Fruit fly (Drosophila melanogaster): Measurements from ENCODE around the gene Obp99d.

Obp99d gene

DNA sequence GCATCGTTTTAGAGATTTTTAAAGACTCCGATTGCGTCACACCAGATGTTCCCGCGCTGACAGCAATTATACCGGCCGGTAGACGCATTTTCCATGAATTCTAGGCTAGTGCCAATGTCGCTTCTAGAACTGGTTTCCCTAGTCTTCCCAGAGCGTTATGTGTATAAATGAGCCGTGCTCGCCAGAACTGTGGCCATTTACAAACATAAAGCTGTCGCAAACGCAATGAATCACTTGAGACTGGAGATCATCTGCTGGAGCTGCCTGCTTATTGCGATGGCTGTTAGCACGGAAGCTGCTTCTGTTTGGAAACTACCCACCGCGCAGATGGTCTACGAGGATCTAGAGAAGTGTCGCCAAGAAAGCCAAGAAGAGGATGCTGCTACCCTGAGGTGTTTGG is at the start of gene Obp99d:
Obp99d (plus strand) TSS at position 192 of the 400 bp plus-strand sequence.
- TF ChIP-seq psq (optimal IDR thresholded peaks at IDR 0.05) (no peak), EcR (GFP tag; optimal IDR thresholded peaks at IDR 0.05) (no peak), usp (GFP tag; optimal IDR thresholded peaks at IDR 0.05) (no peak), pan (optimal IDR thresholded peaks at IDR 0.05) (no peak), Dll (optimal IDR thresholded peaks at IDR 0.05) (no peak), CG8478 (optimal IDR thresholded peaks at IDR 0.05) (no peak)

DNA sequence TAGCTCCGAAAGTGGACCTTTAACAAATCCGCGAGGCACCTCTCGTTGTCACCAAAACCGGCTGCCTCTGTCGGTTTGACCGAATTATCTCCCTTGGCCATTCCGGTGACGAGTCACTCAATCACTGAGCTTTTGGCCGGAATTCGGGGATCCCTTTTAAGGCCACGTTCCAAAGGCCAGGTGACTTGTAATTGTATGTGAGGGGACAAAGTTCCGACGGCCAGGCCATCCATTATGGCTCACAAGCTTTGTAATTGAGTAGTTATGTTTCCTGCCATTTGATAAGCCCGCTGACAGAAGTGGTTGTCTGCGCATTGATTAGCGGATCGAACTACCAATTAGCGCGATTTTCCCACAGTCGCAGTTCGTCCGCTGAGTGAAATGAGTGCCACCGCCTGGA is 45.5 kb upstream of the Obp99d start, which contains the start of the genes ppk20 and ppk30:
ppk20 (minus strand) TSS at position 101 of the 400 bp plus-strand sequence.
ppk30 (plus strand) TSS at position 373 of the 400 bp plus-strand sequence.
- TF ChIP-seq usp (GFP tag; optimal IDR thresholded peaks at IDR 0.05) (no peak), CG8478 (optimal IDR thresholded peaks at IDR 0.05) (no peak), EcR (GFP tag; optimal IDR thresholded peaks at IDR 0.05) (no peak), psq (optimal IDR thresholded peaks at IDR 0.05) (no peak), pan (optimal IDR thresholded peaks at IDR 0.05) (no peak), Dll (optimal IDR thresholded peaks at IDR 0.05) (no peak)

DNA sequence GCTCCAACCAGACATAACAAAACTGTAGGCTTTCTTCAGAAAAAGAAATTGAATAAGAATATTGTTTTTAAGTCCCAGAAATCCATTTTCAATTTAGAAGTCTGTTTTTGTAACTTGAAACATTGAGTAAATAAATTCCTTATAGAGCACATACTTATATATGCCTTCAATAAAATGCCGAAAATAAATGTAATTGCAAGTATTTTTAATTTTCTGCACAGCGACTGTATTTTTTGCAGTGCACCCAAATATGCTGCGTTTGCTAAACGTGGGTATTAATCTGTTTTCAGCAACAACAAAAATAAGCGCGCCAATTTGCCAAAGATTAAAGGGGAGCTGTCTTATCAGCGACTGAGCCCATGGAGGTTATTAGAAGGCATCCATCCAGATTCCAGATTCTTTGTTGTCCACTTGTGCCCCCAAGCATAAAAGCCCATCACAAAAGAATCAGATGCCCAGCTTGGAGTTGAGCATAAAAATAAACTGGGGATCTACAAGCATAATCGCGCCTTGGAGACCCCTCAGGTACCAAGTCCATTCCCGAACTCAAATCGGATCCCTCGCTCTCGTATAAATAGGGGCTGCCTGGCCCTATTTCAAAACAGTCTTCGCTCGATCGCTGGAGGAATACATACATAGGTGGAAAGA is 43.1 kb upstream of the Obp99d start, which contains the start of gene Obp99a:
Obp99a (plus strand) TSS at position 598 of the 648 bp plus-strand sequence.
- TF ChIP-seq Dll (optimal IDR thresholded peaks at IDR 0.05) (no peak), EcR (GFP tag; optimal IDR thresholded peaks at IDR 0.05) (no peak), psq (optimal IDR thresholded peaks at IDR 0.05) (no peak), usp (GFP tag; optimal IDR thresholded peaks at IDR 0.05) (no peak), CG8478 (optimal IDR thresholded peaks at IDR 0.05) (no peak), pan (optimal IDR thresholded peaks at IDR 0.05) (no peak)

DNA sequence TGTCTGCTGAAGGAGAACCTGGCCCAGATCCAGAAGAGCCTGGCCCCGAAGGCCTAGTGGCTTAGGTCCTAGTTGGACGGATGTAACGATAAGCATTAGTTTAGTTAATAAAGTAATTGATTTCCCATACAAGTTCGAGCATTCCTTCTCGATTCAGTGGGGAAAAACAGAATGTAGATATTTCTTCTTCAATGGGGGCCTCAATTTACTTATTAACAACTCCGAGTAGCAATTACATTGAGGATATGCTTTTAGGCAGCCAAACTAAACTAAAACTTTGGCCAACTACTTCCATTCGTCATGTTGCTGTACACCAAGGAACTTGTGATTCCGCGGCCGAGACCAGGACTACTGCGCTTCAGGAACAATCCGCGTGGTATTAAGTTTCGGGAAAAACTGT is 42.1 kb upstream of the Obp99d start, which contains the start of gene ppk19:
ppk19 (plus strand) TSS at position 301 of the 400 bp plus-strand sequence.
- TF ChIP-seq CG8478 (optimal IDR thresholded peaks at IDR 0.05) (no peak), Dll (optimal IDR thresholded peaks at IDR 0.05) (no peak)

DNA sequence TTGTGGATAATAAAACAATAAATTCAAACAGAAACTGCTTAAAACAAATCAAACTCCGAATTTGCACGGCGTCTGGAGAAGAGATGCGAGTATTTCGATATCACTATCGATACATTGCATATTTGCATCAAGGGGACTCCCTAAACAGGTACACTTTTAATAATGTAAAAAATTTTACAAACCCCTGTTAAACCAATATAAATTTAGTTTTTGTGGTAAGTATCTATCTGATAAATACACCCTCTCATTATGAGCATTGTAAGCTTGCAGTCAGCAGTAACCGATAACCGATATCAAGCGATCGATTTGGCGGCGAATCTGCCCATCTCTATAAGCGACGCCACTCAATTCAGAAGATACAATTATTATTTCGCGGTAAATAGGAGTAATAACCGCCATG is 39.0 kb upstream of the Obp99d start, which contains the start of the genes Bub3 and Cap-D2:
Bub3 (minus strand) TSS at position 89 of the 400 bp plus-strand sequence.
Cap-D2 (plus strand) TSS at position 319 of the 400 bp plus-strand sequence.
- TF ChIP-seq usp (GFP tag; optimal IDR thresholded peaks at IDR 0.05) (no peak), EcR (GFP tag; optimal IDR thresholded peaks at IDR 0.05) (no peak), CG8478 (optimal IDR thresholded peaks at IDR 0.05) (no peak), Dll (optimal IDR thresholded peaks at IDR 0.05) (no peak), pan (optimal IDR thresholded peaks at IDR 0.05) (no peak)

DNA sequence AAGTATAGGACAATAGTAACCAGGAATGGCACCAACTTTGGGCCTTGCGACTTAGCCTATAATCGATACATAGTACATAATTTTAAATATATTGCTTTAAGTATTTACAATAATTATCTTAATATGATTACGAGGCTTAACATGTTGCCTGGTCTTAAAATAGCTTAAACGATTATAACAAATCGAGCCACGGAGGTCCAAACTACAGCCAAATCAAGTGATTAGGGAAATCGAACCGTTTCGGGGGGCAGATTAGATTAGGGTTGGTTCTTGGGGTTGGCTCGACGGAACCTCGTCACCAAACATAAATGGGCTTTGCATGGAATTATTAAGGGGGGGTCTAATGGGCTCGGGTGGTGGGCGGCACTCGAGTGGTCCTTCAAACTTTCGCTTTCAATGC is 33.1 kb upstream of the Obp99d start:
- no peak for TF ChIP-seq pan (optimal IDR thresholded peaks at IDR 0.05)
- TF ChIP-seq psq (optimal IDR thresholded peaks at IDR 0.05) = no peak
- TF ChIP-seq usp (GFP tag; optimal IDR thresholded peaks at IDR 0.05) = no peak
- TF ChIP-seq Dll (optimal IDR thresholded peaks at IDR 0.05) = no peak
- no peak for TF ChIP-seq EcR (GFP tag; optimal IDR thresholded peaks at IDR 0.05)
- TF ChIP-seq CG8478 (optimal IDR thresholded peaks at IDR 0.05) = no peak

DNA sequence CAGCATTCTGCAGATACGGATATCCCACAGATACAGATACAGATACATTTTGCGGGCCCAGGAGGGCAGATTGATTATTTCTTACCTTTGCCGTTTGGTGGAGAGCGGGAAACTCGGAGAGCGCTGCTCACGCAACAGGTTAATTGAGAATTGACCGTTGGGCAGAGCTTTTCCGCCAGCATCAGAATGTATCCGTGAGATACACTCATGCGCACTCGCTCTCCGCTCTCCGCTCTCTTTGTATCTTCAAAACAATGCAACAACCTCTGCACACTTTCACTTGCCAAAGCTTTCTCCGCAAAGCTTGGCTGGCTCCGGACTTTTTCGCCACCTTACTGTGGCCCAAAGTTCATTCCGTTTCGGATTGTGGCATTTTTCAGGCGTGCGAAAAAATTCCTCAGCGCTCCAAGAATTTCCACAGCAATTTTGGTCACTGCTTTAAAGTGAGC is 32.1 kb upstream of the Obp99d start, which contains the start of the genes CG7582 and Gycalpha99B:
CG7582 (minus strand) TSS at position 127 of the 449 bp plus-strand sequence.
Gycalpha99B (plus strand) TSS at position 352 of the 449 bp plus-strand sequence.
- TF ChIP-seq Dll (optimal IDR thresholded peaks at IDR 0.05) = peak; percentile 86
- no peak for TF ChIP-seq CG8478 (optimal IDR thresholded peaks at IDR 0.05)
- no peak for TF ChIP-seq usp (GFP tag; optimal IDR thresholded peaks at IDR 0.05)
- no peak for TF ChIP-seq psq (optimal IDR thresholded peaks at IDR 0.05)
- no peak for TF ChIP-seq EcR (GFP tag; optimal IDR thresholded peaks at IDR 0.05)
- TF ChIP-seq pan (optimal IDR thresholded peaks at IDR 0.05) = no peak

DNA sequence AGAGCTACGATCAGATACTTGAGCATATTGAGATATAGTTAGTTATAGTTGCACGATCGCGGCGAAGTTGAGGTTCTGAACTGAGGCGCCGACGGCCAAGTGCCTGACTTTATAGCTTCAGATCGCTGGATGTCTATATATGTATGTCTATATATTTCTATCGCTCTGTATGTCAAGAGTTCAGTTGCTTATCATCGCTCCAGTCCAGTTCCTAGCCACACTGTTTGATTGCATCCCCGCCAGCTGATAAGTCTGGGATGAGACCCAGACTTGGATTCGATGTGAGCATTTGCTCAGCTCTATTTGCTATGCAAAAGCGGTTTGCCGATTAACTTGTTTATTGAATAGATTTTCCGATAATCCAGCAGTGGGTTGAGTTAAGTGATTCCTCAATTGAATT is 27.6 kb upstream of the Obp99d start:
- TF ChIP-seq EcR (GFP tag; optimal IDR thresholded peaks at IDR 0.05) (no peak), Dll (optimal IDR thresholded peaks at IDR 0.05) (no peak), pan (optimal IDR thresholded peaks at IDR 0.05) (no peak), CG8478 (optimal IDR thresholded peaks at IDR 0.05) (no peak), psq (optimal IDR thresholded peaks at IDR 0.05) (no peak), usp (GFP tag; optimal IDR thresholded peaks at IDR 0.05) (no peak)

DNA sequence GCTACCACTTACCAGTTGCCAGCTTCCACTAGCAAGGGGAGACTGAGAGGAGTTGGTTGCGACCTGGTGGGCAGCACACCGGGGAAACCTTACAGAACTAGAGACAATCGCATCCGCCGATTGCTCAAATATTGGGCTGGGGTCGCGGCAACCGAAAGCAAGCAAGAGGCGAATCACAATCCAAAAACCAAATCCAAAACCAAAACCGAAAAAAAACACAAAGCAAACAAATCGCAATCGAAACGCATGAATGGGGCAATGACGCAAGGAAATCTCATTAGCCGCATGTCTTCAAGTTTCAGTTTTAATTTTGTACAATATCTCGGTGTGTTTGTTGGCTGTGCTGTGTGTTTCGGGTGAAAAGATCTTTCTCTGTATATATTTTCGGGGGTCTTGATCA is 25.1 kb upstream of the Obp99d start, which contains the start of gene Obp99c:
Obp99c (minus strand) TSS at position 101 of the 400 bp plus-strand sequence.
- TF ChIP-seq Dll (optimal IDR thresholded peaks at IDR 0.05) = no peak
- no peak for TF ChIP-seq CG8478 (optimal IDR thresholded peaks at IDR 0.05)
- no peak for TF ChIP-seq psq (optimal IDR thresholded peaks at IDR 0.05)
- TF ChIP-seq usp (GFP tag; optimal IDR thresholded peaks at IDR 0.05) = no peak
- no peak for TF ChIP-seq pan (optimal IDR thresholded peaks at IDR 0.05)
- TF ChIP-seq EcR (GFP tag; optimal IDR thresholded peaks at IDR 0.05) = no peak

dm6 chr3R:29689833-29690538 is 24.3 kb upstream of the Obp99d start:
- TF ChIP-seq psq (optimal IDR thresholded peaks at IDR 0.05) (no peak), Dll (optimal IDR thresholded peaks at IDR 0.05) (no peak), usp (GFP tag; optimal IDR thresholded peaks at IDR 0.05) (no peak), EcR (GFP tag; optimal IDR thresholded peaks at IDR 0.05) (no peak), pan (optimal IDR thresholded peaks at IDR 0.05) (no peak)

DNA sequence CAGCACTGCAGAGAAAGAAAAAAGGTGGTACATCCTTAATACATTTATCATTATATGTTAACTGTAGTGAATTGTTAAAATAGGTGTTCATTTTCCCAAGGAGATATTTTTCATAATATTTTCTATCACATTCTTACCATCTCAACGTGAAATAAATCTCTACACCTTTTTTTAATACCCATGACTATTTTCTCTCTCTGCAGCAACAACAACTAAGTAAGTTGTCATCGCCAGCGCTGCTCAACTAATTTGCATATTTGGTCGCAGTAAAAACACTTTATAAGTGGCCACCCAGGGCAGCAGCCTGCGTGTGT is 23.8 kb upstream of the Obp99d start:
- TF ChIP-seq pan (optimal IDR thresholded peaks at IDR 0.05) (no peak), usp (GFP tag; optimal IDR thresholded peaks at IDR 0.05) (no peak), psq (optimal IDR thresholded peaks at IDR 0.05) (no peak), EcR (GFP tag; optimal IDR thresholded peaks at IDR 0.05) (no peak), CG8478 (optimal IDR thresholded peaks at IDR 0.05) (no peak), Dll (optimal IDR thresholded peaks at IDR 0.05) (no peak)

Measured in whole organism.